Fruit fly (Drosophila melanogaster) whole organism: Measurements from ENCODE around the gene CG12104.

Experiments used
- CG8478 ChIP-seq: fragments of >200 bp; optimal IDR thresholded peaks from 2 replicates; lab custom pipeline; 2018; ENCODE audit warnings: inconsistent platforms
- Dll ChIP-seq: fragments of >200 bp; optimal IDR thresholded peaks from 2 replicates; lab custom pipeline; 2017
- EcR ChIP-seq, 2 experiments: fragments of >200 bp; optimal IDR thresholded peaks; 2 replicates each; lab custom pipeline; 2017; ENCODE audit warnings: missing biosample characterization in 2 of 2, missing genetic modification characterization in 2 of 2, missing genetic modification reagents in 2 of 2
- pan ChIP-seq: fragments of >200 bp; optimal IDR thresholded peaks from 2 replicates; lab custom pipeline; 2017
- psq ChIP-seq: fragments of >200 bp; optimal IDR thresholded peaks from 2 replicates; lab custom pipeline; 2017
- usp ChIP-seq: fragments of >200 bp; optimal IDR thresholded peaks from 2 replicates; lab custom pipeline; 2017; ENCODE audit warnings: missing biosample characterization, missing genetic modification characterization, mixed read lengths

CG12104 gene

DNA sequence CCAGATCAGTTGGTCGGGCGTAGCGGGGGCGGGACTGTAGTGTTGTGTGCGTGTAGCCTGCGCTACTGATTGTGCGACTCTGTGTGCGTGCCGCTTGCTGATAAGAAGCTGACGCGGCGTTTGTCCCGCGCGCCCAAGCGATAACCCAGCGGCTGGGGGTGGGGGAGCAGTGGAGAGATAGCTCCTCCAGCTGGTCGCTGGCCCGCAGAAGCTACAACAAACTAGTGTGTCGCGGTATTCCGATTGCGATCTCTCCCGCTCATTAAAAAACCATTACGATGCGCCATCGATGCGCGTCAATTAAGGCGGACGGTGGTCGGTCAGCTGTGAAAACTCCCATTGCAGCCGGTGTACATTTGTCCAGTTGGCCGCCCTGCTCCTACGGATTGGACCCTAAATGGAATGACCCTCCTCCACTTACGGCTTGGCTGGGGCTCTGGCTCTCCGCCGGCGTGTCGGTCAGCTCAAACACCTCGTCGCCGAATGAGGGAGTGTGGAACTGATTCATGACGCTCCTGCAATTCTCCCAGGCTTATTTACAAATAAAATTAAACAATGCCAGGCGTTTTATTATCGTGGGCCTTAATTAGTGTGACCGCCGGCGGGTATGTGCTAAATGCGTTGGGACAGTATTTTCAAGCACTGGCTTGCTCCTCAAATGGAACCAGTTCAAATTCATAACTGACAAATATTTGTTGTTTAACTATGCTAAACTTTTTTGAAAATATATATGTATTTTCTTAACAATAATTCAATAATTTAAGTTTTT lies at the start of gene CG12104:
CG12104 (minus strand) TSS at position 611 of the 769 bp plus-strand sequence.
- TF ChIP-seq EcR (GFP tag; optimal IDR thresholded peaks at IDR 0.05; lab: Kevin White, UChicago) (no peak), pan (lab: Kevin White, UChicago) (no peak), CG8478 (no peak), usp (GFP tag; lab: Kevin White, UChicago) (no peak), Dll (no peak), psq (lab: Kevin White, UChicago) (no peak)

DNA sequence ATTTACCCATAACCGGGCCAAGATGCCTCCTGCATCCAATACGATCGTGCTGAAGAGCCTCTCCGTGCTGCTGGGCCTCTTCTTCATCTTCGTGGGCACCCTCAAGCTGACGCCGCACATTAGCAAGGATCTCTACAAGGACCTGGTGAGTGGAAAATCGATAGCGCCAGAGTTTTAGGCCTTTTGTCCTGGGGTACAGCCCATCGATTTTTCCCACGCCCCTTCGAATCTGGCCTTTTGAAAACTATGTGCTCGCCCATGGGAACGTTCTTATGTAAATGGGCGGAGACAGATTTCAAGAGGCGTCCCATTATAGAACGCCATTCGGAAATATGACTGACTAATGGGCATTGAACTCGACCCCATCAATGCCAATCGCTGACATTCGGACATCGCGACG lies 46.9 kb upstream of the CG12104 start:
- TF ChIP-seq CG8478 (no peak), usp (GFP tag; lab: Kevin White, UChicago) (no peak), Dll (no peak), psq (lab: Kevin White, UChicago) (no peak), pan (lab: Kevin White, UChicago) (no peak), EcR (GFP tag; optimal IDR thresholded peaks at IDR 0.05; lab: Kevin White, UChicago) (no peak)

DNA sequence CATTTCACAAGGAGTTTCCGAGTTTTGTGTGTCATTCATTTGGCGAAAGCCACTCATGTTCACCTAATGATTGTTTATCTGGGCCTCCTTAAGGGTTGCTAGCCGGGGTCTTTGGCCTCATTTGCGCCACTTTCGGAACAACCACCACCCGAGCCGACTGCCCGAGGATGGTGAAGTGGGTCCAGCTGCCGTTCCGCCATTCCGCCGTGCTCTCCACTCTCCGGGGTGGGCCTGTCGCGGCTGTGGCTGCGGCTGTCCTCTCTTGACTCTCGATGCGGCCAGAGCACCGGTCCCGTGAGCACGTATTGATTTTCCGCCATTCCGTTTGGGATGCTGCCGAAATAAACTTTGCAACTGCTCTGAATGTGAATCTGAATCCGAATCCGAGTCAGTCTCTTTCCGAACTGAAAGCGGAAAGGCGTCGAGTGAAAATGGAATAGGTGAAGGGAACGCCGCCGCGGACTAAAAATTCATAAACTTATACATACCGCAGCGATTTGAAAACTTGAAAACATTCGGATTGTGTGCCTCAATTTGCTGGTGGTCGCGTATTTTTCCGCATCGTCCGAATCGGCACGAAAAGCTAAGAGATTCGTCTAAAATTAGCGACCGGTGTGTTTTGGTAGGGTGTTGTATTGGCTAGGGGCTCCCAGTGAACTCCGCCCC lies 46.3 kb upstream of the CG12104 start, which contains the start of gene CG13920:
CG13920 (plus strand) TSS at position 255 of the 666 bp plus-strand sequence.
- no peak for TF ChIP-seq Dll

DNA sequence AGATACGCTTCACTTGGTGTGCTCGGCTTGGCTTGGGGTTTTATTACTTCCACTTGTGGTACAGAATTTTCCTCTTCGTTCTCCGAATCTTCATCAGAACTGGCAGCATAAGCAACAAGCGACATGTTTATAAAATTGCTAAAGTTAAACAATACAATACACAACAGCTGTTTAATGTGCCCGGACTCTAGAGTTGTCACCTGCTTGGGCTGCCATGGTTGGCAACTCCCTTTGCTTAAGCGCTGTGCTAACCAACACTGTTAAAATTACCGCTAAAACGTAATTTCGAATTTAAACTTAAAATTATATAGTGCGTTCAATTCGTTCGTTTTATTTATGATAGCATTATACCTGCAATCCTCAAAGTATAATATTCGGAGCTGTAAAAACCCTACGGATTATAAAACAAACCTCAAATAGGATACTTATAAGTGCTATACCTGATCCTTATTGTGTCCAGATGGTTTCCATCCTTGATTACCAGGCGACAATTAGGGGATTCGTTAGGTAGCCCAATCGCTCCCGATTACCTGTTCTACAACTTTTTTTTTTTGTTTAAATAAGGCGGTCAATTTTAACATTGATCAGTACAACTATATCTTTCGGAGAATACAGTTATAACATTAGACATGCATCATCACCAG lies 44.9 kb upstream of the CG12104 start, which contains the start of the genes CG17249 and Bro:
CG17249 (minus strand) TSS at position 189 of the 644 bp plus-strand sequence.
Bro (plus strand) TSS at position 594 of the 644 bp plus-strand sequence.
- no peak for TF ChIP-seq CG8478

DNA sequence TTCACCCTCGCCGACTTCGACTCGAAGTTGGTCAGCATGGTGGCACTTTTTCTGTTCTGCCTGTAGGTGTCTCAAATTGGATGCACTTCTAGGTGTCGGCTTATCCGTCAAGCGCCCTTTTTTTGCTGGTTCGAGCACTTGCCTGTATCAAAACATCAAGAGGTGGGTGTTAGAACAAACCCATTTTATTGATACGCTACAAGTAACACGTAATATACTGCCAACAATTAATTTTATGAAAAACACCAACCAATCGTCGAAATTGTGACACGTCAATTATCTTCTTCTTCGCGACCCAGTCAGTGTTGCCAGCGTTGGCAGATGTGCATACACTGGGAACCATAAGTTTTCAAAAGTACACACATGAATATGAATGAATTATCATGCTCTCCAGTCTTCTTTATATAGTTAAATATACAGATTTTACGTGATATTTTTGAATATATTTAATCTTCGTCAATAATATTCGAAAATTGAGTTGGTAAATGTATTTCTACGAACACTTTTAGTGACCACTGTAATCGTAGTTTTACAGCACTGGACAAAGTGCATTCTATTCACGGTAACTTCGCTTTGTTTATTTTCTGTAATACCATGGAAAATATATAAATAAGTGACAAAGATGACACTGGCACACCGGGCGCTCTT lies 42.6 kb upstream of the CG12104 start, which contains the start of the genes alphaCOP and CG13919:
alphaCOP (minus strand) TSS at position 280 of the 648 bp plus-strand sequence.
CG13919 (plus strand) TSS at position 548 of the 648 bp plus-strand sequence.
- TF ChIP-seq usp (GFP tag; lab: Kevin White, UChicago) (no peak), CG8478 (no peak), pan (lab: Kevin White, UChicago) (no peak), psq (lab: Kevin White, UChicago) (no peak), Dll (no peak), EcR (GFP tag; optimal IDR thresholded peaks at IDR 0.05; lab: Kevin White, UChicago) (no peak)

DNA sequence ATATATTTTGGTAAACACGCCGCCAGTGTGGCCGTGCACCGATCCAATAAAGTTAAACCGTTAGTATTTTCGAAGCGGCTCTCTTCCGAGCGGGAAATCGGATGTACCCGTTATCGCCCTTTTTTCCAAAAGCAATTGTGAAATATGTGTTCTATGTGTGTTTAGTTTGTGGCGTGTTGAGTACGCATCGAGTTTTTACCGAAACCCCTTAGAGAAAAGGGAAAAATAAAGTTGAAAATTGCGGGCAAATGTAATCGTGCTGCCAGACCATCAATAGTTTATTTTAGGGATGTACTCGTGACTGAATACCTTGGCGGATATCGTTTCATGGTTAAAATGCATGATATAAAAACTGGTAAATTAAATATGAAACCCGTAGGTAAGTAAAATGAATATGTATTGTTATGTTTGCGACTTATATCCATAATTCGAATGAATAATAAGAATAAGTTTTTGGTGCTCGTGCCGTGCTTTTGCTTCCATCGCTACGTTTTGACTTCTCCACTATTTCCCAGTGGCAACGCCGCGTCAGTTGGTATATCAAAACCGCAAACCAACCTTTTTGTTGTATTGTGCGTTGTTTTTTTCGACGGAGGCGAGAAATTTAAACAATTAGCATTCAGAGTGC lies 36.8 kb upstream of the CG12104 start, which contains the start of the genes Mettl2 and Bgb:
Mettl2 (minus strand) TSS at position 51 of the 628 bp plus-strand sequence.
Bgb (plus strand) TSS at position 527 of the 628 bp plus-strand sequence.
- TF ChIP-seq usp (GFP tag; lab: Kevin White, UChicago) (no peak), Dll (no peak), CG8478 (no peak), EcR (GFP tag; optimal IDR thresholded peaks at IDR 0.05; lab: Kevin White, UChicago) (no peak), pan (lab: Kevin White, UChicago) (no peak), psq (lab: Kevin White, UChicago) (no peak)

DNA sequence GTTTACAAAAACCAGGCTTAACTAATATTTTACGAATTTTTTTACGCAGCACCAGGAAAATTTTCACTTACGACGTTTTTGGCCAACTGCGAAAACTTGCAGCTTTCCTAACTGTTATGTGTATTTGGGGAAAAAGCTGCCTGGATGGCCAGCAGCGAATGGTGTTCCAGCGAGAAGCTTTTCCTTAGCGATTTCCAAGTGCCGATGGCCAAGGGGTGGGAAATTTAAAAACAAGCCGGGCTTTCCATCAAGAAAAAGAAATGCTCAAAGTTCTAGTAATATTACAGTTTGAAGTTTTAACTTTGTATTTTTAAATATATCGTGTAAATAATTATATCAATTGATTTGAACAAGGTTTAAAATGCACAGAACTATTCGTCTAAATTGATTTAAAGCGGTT lies 35.2 kb upstream of the CG12104 start, which contains the start of gene nSyb:
nSyb (minus strand) TSS at position 101 of the 400 bp plus-strand sequence.
- TF ChIP-seq CG8478 (no peak), Dll (no peak), psq (lab: Kevin White, UChicago) (no peak), usp (GFP tag; lab: Kevin White, UChicago) (no peak), EcR (GFP tag; optimal IDR thresholded peaks at IDR 0.05; lab: Kevin White, UChicago) (no peak), pan (lab: Kevin White, UChicago) (no peak)

DNA sequence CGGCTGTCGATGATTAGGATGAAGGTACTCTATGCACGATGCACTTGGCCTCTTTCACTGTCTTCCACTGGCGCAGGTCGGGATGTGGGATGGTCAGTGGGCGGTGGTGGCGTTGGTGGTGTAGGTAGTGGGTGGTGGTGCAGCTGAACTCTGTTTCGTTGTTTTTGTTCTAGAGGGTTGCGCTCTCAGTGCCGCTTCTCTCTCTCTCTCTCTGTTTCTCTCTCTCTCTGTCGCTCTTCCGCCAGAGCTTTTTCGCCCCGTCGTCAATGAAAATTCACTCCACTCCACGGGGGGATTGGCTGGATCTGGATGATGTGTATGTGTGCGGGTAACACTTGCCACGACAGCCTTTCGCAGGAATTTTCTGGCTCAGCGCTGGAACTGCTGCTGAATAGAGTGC lies 34.4 kb upstream of the CG12104 start:
- no peak for TF ChIP-seq Dll
- TF ChIP-seq CG8478 = no peak
- no peak for TF ChIP-seq pan (lab: Kevin White, UChicago)
- no peak for TF ChIP-seq usp (GFP tag; lab: Kevin White, UChicago)
- no peak for TF ChIP-seq EcR (GFP tag; optimal IDR thresholded peaks at IDR 0.05; lab: Kevin White, UChicago)
- no peak for TF ChIP-seq psq (lab: Kevin White, UChicago)

DNA sequence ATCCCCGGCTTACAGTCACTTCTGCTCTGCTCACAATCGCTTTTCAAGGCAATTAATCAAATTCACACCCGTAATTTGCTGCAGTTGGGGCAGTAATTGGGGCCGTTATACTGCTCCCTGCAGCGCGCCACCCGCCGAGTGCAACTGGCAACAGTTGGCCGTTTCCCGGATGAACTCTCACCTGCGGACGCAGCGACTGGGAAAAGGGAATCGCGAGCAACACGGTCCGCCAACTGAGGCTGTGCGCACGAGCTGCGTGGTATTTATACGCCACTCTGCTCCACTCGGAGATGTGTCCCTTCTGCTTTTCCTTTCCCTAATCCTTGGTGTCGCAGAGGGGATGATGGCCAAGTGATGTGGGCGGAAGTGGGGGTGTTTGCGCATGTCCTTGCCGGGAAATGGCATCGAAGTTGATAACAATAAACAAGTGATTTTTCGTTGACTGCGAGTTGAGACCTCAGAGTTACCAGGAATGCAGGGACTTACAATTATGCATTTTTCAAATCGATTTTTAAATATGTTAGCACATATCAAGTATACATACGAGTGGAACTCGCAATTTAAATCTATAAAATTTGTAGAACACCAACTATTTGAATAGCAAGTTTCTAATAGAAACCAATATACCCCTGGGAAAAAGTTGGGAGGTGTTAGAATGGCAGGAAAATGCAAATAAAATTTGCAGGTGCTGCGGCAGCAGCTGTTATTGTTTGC lies 26.7 kb upstream of the CG12104 start, which contains the start of gene GC:
GC (minus strand) TSS at position 238 of the 714 bp plus-strand sequence.
- no peak for TF ChIP-seq psq (lab: Kevin White, UChicago)
- TF ChIP-seq Dll = no peak
- no peak for TF ChIP-seq pan (lab: Kevin White, UChicago)
- TF ChIP-seq CG8478 = no peak
- no peak for TF ChIP-seq usp (GFP tag; lab: Kevin White, UChicago)
- no peak for TF ChIP-seq EcR (GFP tag; optimal IDR thresholded peaks at IDR 0.05; lab: Kevin White, UChicago)

DNA sequence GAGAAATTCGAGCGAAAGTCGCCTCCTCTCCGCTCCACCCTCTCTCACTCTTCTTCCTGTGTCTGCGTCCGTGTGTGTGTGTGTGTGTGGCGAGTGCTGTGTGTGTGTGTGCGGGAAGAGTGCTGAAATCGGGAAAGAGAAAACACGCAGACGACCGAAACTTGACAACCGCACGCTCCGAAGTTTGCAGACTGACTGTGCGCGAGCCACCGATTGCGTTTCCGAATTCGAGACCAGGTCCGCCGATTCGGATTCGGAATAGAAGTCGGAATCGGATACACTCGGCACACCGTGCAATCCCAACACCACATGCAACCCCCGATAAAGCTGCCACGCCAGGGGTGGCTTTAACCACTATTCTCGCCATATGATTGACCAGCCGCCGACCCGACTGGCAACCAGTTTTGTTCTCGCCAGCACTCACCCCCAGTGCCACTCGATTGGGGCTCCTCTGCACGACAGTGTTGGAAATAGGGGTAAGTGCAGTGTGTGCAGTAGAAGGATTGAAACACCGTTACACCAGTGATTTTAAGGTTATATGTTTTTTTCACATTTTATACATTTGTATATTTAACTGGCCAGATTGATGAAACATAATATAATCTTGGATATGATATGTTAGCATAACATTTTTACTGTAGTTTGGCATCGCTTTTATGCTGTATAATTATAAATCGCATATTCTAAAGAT lies 25.8 kb upstream of the CG12104 start, which contains the start of gene CG13928:
CG13928 (minus strand) TSS at position 202 of the 691 bp plus-strand sequence.
- TF ChIP-seq Dll = no peak
